Worm (Caenorhabditis elegans): ENCODE results near the gene sri-50.

The sri-50 gene

ce11 chrII:3225200-3225599 is 21.7 kb downstream of the sri-50 start, which contains the start of gene ZC239.16:
ZC239.16 (minus strand) TSS chrII:3225319.
- TF ChIP-seq cnd-1 (tag; optimal IDR thresholded peaks at IDR 0.05) (no peak), bed-3 (GFP tag; optimal IDR thresholded peaks at IDR 0.05) (no peak), sptf-1 (tag; optimal IDR thresholded peaks at IDR 0.05) (no peak), ceh-83 (GFP tag; optimal IDR thresholded peaks at IDR 0.05) (no peak), drap-1 (GFP tag; optimal IDR thresholded peaks at IDR 0.05) (no peak), M03D4.4 (tag; optimal IDR thresholded peaks at IDR 0.05) (no peak), flh-1 (GFP tag; optimal IDR thresholded peaks at IDR 0.05) (no peak), pha-4 (tag; optimal IDR thresholded peaks at IDR 0.05) (no peak), sem-2 (GFP tag; optimal IDR thresholded peaks at IDR 0.05) (no peak), blmp-1 (tag; optimal IDR thresholded peaks at IDR 0.05) (no peak), mab-5 (tag; optimal IDR thresholded peaks at IDR 0.05) (no peak), unc-39 (tag; optimal IDR thresholded peaks at IDR 0.05) (no peak), mls-2 (tag; optimal IDR thresholded peaks at IDR 0.05) (no peak)

- no peak for TF ChIP-seq ces-1 (GFP tag; optimal IDR thresholded peaks at IDR 0.05)
- no peak for TF ChIP-seq mls-2 (tag; optimal IDR thresholded peaks at IDR 0.05)
- TF ChIP-seq tbx-8 (GFP tag; optimal IDR thresholded peaks at IDR 0.05) = no peak
- TF ChIP-seq unc-62 (GFP tag; optimal IDR thresholded peaks at IDR 0.05) = no peak
- TF ChIP-seq pha-4 (tag; optimal IDR thresholded peaks at IDR 0.05) = no peak
- TF ChIP-seq flh-1 (GFP tag; optimal IDR thresholded peaks at IDR 0.05) = no peak
- no peak for TF ChIP-seq drap-1 (GFP tag; optimal IDR thresholded peaks at IDR 0.05)
- TF ChIP-seq snpc-4 (tag; optimal IDR thresholded peaks at IDR 0.05) = no peak
- no peak for TF ChIP-seq sem-2 (GFP tag; optimal IDR thresholded peaks at IDR 0.05)
- no peak for TF ChIP-seq zip-8 (tag; optimal IDR thresholded peaks at IDR 0.05)
- no peak for TF ChIP-seq cnd-1 (tag; optimal IDR thresholded peaks at IDR 0.05)
- TF ChIP-seq M03D4.4 (tag; optimal IDR thresholded peaks at IDR 0.05) = no peak
- TF ChIP-seq elt-1 (tag; optimal IDR thresholded peaks at IDR 0.05; ENCODE audit: borderline replicate concordance, insufficient read depth) = no peak
- TF ChIP-seq mep-1 (tag; optimal IDR thresholded peaks at IDR 0.05) = no peak
- no peak for TF ChIP-seq ztf-11 (tag; optimal IDR thresholded peaks at IDR 0.05)
- no peak for TF ChIP-seq nhr-76 (tag; optimal IDR thresholded peaks at IDR 0.05)
These were observed 22.3 kb downstream of the sri-50 start, which contains the start of gene ZC239.17 for ce11 chrII:3225780-3226179. ZC239.17 (minus strand) TSS chrII:3225880.

ce11 chrII:3230422-3230821 is 26.9 kb downstream of the sri-50 start, which contains the start of gene srh-297:
srh-297 (minus strand) TSS chrII:3230522.
- TF ChIP-seq nhr-12 (tag; optimal IDR thresholded peaks at IDR 0.05) (no peak), tbx-8 (GFP tag; optimal IDR thresholded peaks at IDR 0.05) (no peak)

- no peak for TF ChIP-seq unc-39 (tag; optimal IDR thresholded peaks at IDR 0.05)
- TF ChIP-seq ceh-43 (GFP tag; optimal IDR thresholded peaks at IDR 0.05) = no peak
- TF ChIP-seq elt-3 (tag; optimal IDR thresholded peaks at IDR 0.05) = no peak
- TF ChIP-seq nhr-28 (tag; optimal IDR thresholded peaks at IDR 0.05) = no peak
- no peak for TF ChIP-seq sptf-1 (tag; optimal IDR thresholded peaks at IDR 0.05)
- TF ChIP-seq ham-2 (GFP tag; optimal IDR thresholded peaks at IDR 0.05) = no peak
- TF ChIP-seq bed-3 (GFP tag; optimal IDR thresholded peaks at IDR 0.05) = no peak
- TF ChIP-seq nhr-2 (tag; optimal IDR thresholded peaks at IDR 0.05) = no peak
- no peak for TF ChIP-seq tbx-8 (GFP tag; optimal IDR thresholded peaks at IDR 0.05)
- TF ChIP-seq cnd-1 (tag; optimal IDR thresholded peaks at IDR 0.05) = no peak
- TF ChIP-seq unc-120 (tag; optimal IDR thresholded peaks at IDR 0.05; ENCODE audit: poor library complexity, severe bottlenecking) = no peak
- no peak for TF ChIP-seq mep-1 (tag; optimal IDR thresholded peaks at IDR 0.05)
- no peak for TF ChIP-seq blmp-1 (tag; optimal IDR thresholded peaks at IDR 0.05)
- TF ChIP-seq drap-1 (GFP tag; optimal IDR thresholded peaks at IDR 0.05) = no peak
- no peak for TF ChIP-seq ztf-11 (tag; optimal IDR thresholded peaks at IDR 0.05)
- no peak for TF ChIP-seq ceh-39 (tag; optimal IDR thresholded peaks at IDR 0.05)
- TF ChIP-seq nhr-237 (tag; optimal IDR thresholded peaks at IDR 0.05) = no peak
- TF ChIP-seq ces-1 (GFP tag; optimal IDR thresholded peaks at IDR 0.05) = no peak
These were observed 31.2 kb downstream of the sri-50 start, which contains the start of gene C17F4.8 for ce11 chrII:3234725-3235124. C17F4.8 (minus strand) TSS chrII:3234825.

- TF ChIP-seq unc-39 (tag; optimal IDR thresholded peaks at IDR 0.05) = no peak
- no peak for TF ChIP-seq drap-1 (GFP tag; optimal IDR thresholded peaks at IDR 0.05)
- TF ChIP-seq flh-1 (GFP tag; optimal IDR thresholded peaks at IDR 0.05) = no peak
- no peak for TF ChIP-seq blmp-1 (tag; optimal IDR thresholded peaks at IDR 0.05)
- TF ChIP-seq lsy-2 (tag; optimal IDR thresholded peaks at IDR 0.05) = no peak
- TF ChIP-seq ces-1 (GFP tag; optimal IDR thresholded peaks at IDR 0.05) = no peak
- TF ChIP-seq nhr-28 (tag; optimal IDR thresholded peaks at IDR 0.05) = no peak
- no peak for TF ChIP-seq mls-2 (tag; optimal IDR thresholded peaks at IDR 0.05)
- TF ChIP-seq nhr-2 (tag; optimal IDR thresholded peaks at IDR 0.05) = no peak
- no peak for TF ChIP-seq pha-4 (tag; optimal IDR thresholded peaks at IDR 0.05)
- no peak for TF ChIP-seq tbx-8 (GFP tag; optimal IDR thresholded peaks at IDR 0.05)
- TF ChIP-seq M03D4.4 (tag; optimal IDR thresholded peaks at IDR 0.05) = no peak
- no peak for TF ChIP-seq hlh-1 (tag; optimal IDR thresholded peaks at IDR 0.05)
- no peak for TF ChIP-seq lin-32 (GFP tag; optimal IDR thresholded peaks at IDR 0.05)
- no peak for TF ChIP-seq sem-2 (GFP tag; optimal IDR thresholded peaks at IDR 0.05)
- no peak for TF ChIP-seq snpc-4 (tag; optimal IDR thresholded peaks at IDR 0.05)
- no peak for TF ChIP-seq ztf-11 (tag; optimal IDR thresholded peaks at IDR 0.05)
- TF ChIP-seq elt-1 (tag; optimal IDR thresholded peaks at IDR 0.05; ENCODE audit: borderline replicate concordance, insufficient read depth) = no peak
- TF ChIP-seq nhr-76 (tag; optimal IDR thresholded peaks at IDR 0.05) = no peak
These were observed 33.6 kb downstream of the sri-50 start, which contains the start of the genes srz-67 and C17F4.11 for ce11 chrII:3237038-3237521. srz-67 (minus strand) TSS chrII:3237138. C17F4.11 (plus strand) TSS chrII:3237471.

Data from whole organism, mixed stage, embryonic.